Worm (Caenorhabditis elegans) whole organism, early embryonic: ENCODE results near the gene gei-13.
A peak's percentile ranks its signal among the peaks of the same experiment; 100 is the strongest.

Experiments used
- B0310.2 ChIP-seq: sonication (generic microtip); optimal IDR thresholded peaks from 2 replicates; lab custom pipeline; 2016; ENCODE audit warnings: mild to moderate bottlenecking, missing genetic modification characterization, missing compliant biosample characterization
- F13C5.2 ChIP-seq: sonication (generic microtip); optimal IDR thresholded peaks from 2 replicates; lab custom pipeline; 2017; ENCODE audit warnings: mild to moderate bottlenecking, missing genetic modification characterization, inconsistent platforms, missing compliant biosample characterization
- aly-1 ChIP-seq: sonication (generic microtip); optimal IDR thresholded peaks from 2 replicates; lab custom pipeline; 2016; ENCODE audit warnings: missing genetic modification characterization, missing compliant biosample characterization
- ama-1 ChIP-seq: fragments of 150-350 bp; optimal IDR thresholded peaks from 2 replicates; lab custom pipeline; 2014
- ceh-13 ChIP-seq: fragments of 200-800 bp; sonication (Bioruptor generic); optimal IDR thresholded peaks from 2 replicates; lab custom pipeline; 2018; ENCODE audit warnings: mild to moderate bottlenecking, missing genetic modification characterization, missing compliant biosample characterization
- ceh-36 ChIP-seq: sonication (generic microtip); optimal IDR thresholded peaks from 2 replicates; lab custom pipeline; 2016; ENCODE audit warnings: missing genetic modification characterization, inconsistent platforms, missing compliant biosample characterization
- ets-7 ChIP-seq: sonication (generic microtip); optimal IDR thresholded peaks from 2 replicates; lab custom pipeline; 2016; ENCODE audit warnings: missing genotype, missing genetic modification characterization, missing compliant biosample characterization
- flt-1 ChIP-seq: fragments of 200-800 bp; sonication (Bioruptor generic); IDR thresholded peaks from 2 replicates; pipeline ENCODE4 v1.3.6; 2022; ENCODE audit warnings: missing genetic modification characterization, missing compliant biosample characterization
- hmbx-1 ChIP-seq: sonication (generic microtip); optimal IDR thresholded peaks from 2 replicates; lab custom pipeline; 2016; ENCODE audit warnings: mild to moderate bottlenecking, missing genetic modification characterization, missing compliant biosample characterization
- hmg-4 ChIP-seq: fragments of 200-800 bp; sonication (Bioruptor generic); optimal IDR thresholded peaks from 2 replicates; lab custom pipeline; 2018; ENCODE audit warnings: mild to moderate bottlenecking, missing genetic modification characterization, missing compliant biosample characterization
- hnd-1 ChIP-seq: sonication (generic microtip); optimal IDR thresholded peaks from 2 replicates; lab custom pipeline; 2016; ENCODE audit warnings: missing genetic modification characterization, missing compliant biosample characterization
- pes-1 ChIP-seq: fragments of 200-800 bp; sonication (Bioruptor generic); IDR thresholded peaks from 2 replicates; pipeline ENCODE4 v1.3.6; 2022; ENCODE audit warnings: missing genetic modification reagents, missing genetic modification characterization, missing compliant biosample characterization
- scrt-1 ChIP-seq: fragments of 200-800 bp; sonication (Bioruptor generic); IDR thresholded peaks from 2 replicates; pipeline ENCODE4 v1.3.6; 2022; ENCODE audit warnings: missing genetic modification characterization, missing compliant biosample characterization
- sea-1 ChIP-seq: fragments of 200-800 bp; sonication (Bioruptor generic); conservative IDR thresholded peaks from 2 replicates; pipeline ENCODE4 v1.3.6; 2022; ENCODE audit warnings: missing genetic modification characterization, missing compliant biosample characterization
- tbx-11 ChIP-seq: fragments of 200-800 bp; sonication (Bioruptor generic); IDR thresholded peaks from 2 replicates; pipeline ENCODE4 v1.3.6; 2022; ENCODE audit warnings: missing genetic modification characterization, missing compliant biosample characterization
- tbx-37 ChIP-seq: fragments of 200-800 bp; sonication (Bioruptor generic); conservative IDR thresholded peaks from 2 replicates; pipeline ENCODE4 v1.3.6; 2022; ENCODE audit warnings: missing genetic modification reagents, missing genetic modification characterization, missing compliant biosample characterization
- tra-4 ChIP-seq: sonication (generic microtip); optimal IDR thresholded peaks from 2 replicates; lab custom pipeline; 2017; ENCODE audit warnings: missing genetic modification characterization, missing compliant biosample characterization

The gei-13 gene

ce11 chrIII:9662266-9662959, 25.5 kb upstream of the gei-13 start:
- no peak for TF ChIP-seq hmbx-1 (tag; lab: Kevin White, UChicago)
- no peak for TF ChIP-seq ets-7 (tag; lab: Kevin White, UChicago)
- no peak for TF ChIP-seq scrt-1 (GFP tag; lab: Robert Waterston, UW)
- no peak for TF ChIP-seq tbx-37 (GFP tag; lab: Robert Waterston, UW)
- no peak for TF ChIP-seq hnd-1 (tag; lab: Kevin White, UChicago)
- TF ChIP-seq pes-1: no peak
- TF ChIP-seq sea-1 (GFP tag; lab: Robert Waterston, UW): no peak
- TF ChIP-seq aly-1 (tag; lab: Kevin White, UChicago): no peak
- TF ChIP-seq ceh-36: no peak
- TF ChIP-seq B0310.2 (tag; lab: Kevin White, UChicago): no peak
- no peak for TF ChIP-seq F13C5.2 (tag; lab: Kevin White, UChicago)
- TF ChIP-seq ceh-13 (GFP tag; lab: Kevin White, UChicago): no peak

ce11 chrIII:9661119-9661518, 24.2 kb upstream of the gei-13 start:
- TF ChIP-seq hmbx-1 (tag; lab: Kevin White, UChicago) (no peak), tbx-11 (GFP tag; lab: Robert Waterston, UW) (no peak), tbx-37 (GFP tag; lab: Robert Waterston, UW) (no peak), ama-1 (lab: Kevin White, UChicago) (no peak), hnd-1 (tag; lab: Kevin White, UChicago) (no peak), pes-1 (no peak), scrt-1 (GFP tag; lab: Robert Waterston, UW) (no peak), hmg-4 (GFP tag; lab: Kevin White, UChicago) (no peak), tra-4 (tag; lab: Kevin White, UChicago) (no peak), ceh-13 (GFP tag; lab: Kevin White, UChicago) (no peak), flt-1 (GFP tag; lab: Robert Waterston, UW) (no peak), aly-1 (tag; lab: Kevin White, UChicago) (no peak), ets-7 (tag; lab: Kevin White, UChicago) (no peak)

ce11 chrIII:9658569-9658968, 21.7 kb upstream of the gei-13 start:
- TF ChIP-seq ceh-36 (peak; percentile 37), tbx-37 (GFP tag; lab: Robert Waterston, UW) (no peak), hnd-1 (tag; lab: Kevin White, UChicago) (no peak)

ce11 chrIII:9655802-9656201, 18.9 kb upstream of the gei-13 start, which contains the start of gene C15H7.4:
Gene C15H7.4, minus strand, starts transcription at chrIII:9655902.
- TF ChIP-seq tbx-37 (GFP tag; lab: Robert Waterston, UW) (no peak), aly-1 (tag; lab: Kevin White, UChicago) (no peak), hnd-1 (tag; lab: Kevin White, UChicago) (no peak), hmbx-1 (tag; lab: Kevin White, UChicago) (no peak), ama-1 (lab: Kevin White, UChicago) (no peak), ceh-36 (no peak), sea-1 (GFP tag; lab: Robert Waterston, UW) (no peak), hmg-4 (GFP tag; lab: Kevin White, UChicago) (no peak), flt-1 (GFP tag; lab: Robert Waterston, UW) (no peak), ceh-13 (GFP tag; lab: Kevin White, UChicago) (no peak), B0310.2 (tag; lab: Kevin White, UChicago) (no peak), F13C5.2 (tag; lab: Kevin White, UChicago) (no peak), scrt-1 (GFP tag; lab: Robert Waterston, UW) (no peak)

DNA sequence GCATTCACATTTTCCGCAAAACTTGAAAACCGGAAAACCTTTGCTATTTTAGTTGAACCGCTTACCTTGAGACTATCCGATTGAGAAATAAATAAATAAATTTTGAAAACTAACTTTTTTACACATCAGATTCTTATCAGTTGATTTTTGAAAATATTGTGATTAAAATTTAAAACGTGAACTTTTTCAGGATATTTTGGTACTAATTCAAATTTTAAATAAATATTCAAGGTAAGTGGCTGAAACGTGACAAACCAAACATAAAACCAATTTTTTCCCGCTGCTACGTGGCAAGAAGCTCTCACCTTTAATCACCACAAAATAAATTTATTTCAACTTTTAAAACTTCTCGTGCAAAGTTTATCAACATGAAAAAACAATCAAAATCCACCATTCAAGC, 15.0 kb upstream of the gei-13 start, which contains the start of gene C15H7.3:
C15H7.3 (minus strand) TSS at position 101 of the 400 bp plus-strand sequence.
- TF ChIP-seq tra-4 (tag; lab: Kevin White, UChicago) (no peak), B0310.2 (tag; lab: Kevin White, UChicago) (no peak), F13C5.2 (tag; lab: Kevin White, UChicago) (no peak), ets-7 (tag; lab: Kevin White, UChicago) (no peak), tbx-37 (GFP tag; lab: Robert Waterston, UW) (no peak), ceh-13 (GFP tag; lab: Kevin White, UChicago) (no peak), ceh-36 (no peak), aly-1 (tag; lab: Kevin White, UChicago) (no peak), pes-1 (no peak), flt-1 (GFP tag; lab: Robert Waterston, UW) (no peak), tbx-11 (GFP tag; lab: Robert Waterston, UW) (no peak), hnd-1 (tag; lab: Kevin White, UChicago) (no peak), ama-1 (lab: Kevin White, UChicago) (no peak), scrt-1 (GFP tag; lab: Robert Waterston, UW) (no peak), hmg-4 (GFP tag; lab: Kevin White, UChicago) (no peak), sea-1 (GFP tag; lab: Robert Waterston, UW) (no peak), hmbx-1 (tag; lab: Kevin White, UChicago) (no peak)

ce11 chrIII:9646440-9647021, 9.6 kb upstream of the gei-13 start:
- TF ChIP-seq tbx-37 (GFP tag; lab: Robert Waterston, UW): no peak
- no peak for TF ChIP-seq scrt-1 (GFP tag; lab: Robert Waterston, UW)
- TF ChIP-seq tra-4 (tag; lab: Kevin White, UChicago): no peak
- TF ChIP-seq tbx-11 (GFP tag; lab: Robert Waterston, UW): no peak
- TF ChIP-seq B0310.2 (tag; lab: Kevin White, UChicago): no peak
- TF ChIP-seq pes-1: no peak
- no peak for TF ChIP-seq ets-7 (tag; lab: Kevin White, UChicago)
- no peak for TF ChIP-seq ama-1 (lab: Kevin White, UChicago)
- TF ChIP-seq F13C5.2 (tag; lab: Kevin White, UChicago): no peak
- TF ChIP-seq hnd-1 (tag; lab: Kevin White, UChicago): no peak
